Fruit fly (Drosophila melanogaster) whole organism, embryonic: Measurements from ENCODE around the gene Ets97D.
A peak's percentile ranks its signal among the peaks of the same experiment; 100 is the strongest.

Source experiments
- Bdp1 ChIP-seq: fragments of 200-800 bp; sonication (Bioruptor generic); optimal IDR thresholded peaks from 3 replicates; lab custom pipeline; 2016; ENCODE audit warnings: missing biosample characterization, missing genetic modification characterization
- CG10267 ChIP-seq: fragments of 200-800 bp; sonication (Bioruptor generic); optimal IDR thresholded peaks from 2 replicates; lab custom pipeline; 2018; ENCODE audit warnings: missing biosample characterization, mild to moderate bottlenecking, missing genetic modification characterization, moderate library complexity
- CG12299 ChIP-seq: fragments of 200-800 bp; sonication (Bioruptor generic); optimal IDR thresholded peaks from 2 replicates; lab custom pipeline; 2018; ENCODE audit warnings: missing biosample characterization, mild to moderate bottlenecking, missing genetic modification characterization
- CG13624 ChIP-seq: fragments of 200-800 bp; sonication (Bioruptor generic); optimal IDR thresholded peaks from 2 replicates; lab custom pipeline; 2016; ENCODE audit warnings: missing biosample characterization, missing genetic modification characterization
- CG14050 ChIP-seq: fragments of 200-800 bp; sonication (Bioruptor generic); IDR thresholded peaks from 3 replicates; pipeline ENCODE4 v1.3.6; 2022; ENCODE audit warnings: missing biosample characterization, missing genetic modification characterization
- CG15269 ChIP-seq: fragments of 200-800 bp; sonication (Bioruptor generic); optimal IDR thresholded peaks from 2 replicates; lab custom pipeline; 2018; ENCODE audit warnings: missing biosample characterization, mild to moderate bottlenecking, missing genetic modification characterization, moderate library complexity
- CG16863 ChIP-seq: fragments of 200-800 bp; sonication (Bioruptor generic); optimal IDR thresholded peaks from 3 replicates; lab custom pipeline; 2016; ENCODE audit warnings: missing biosample characterization, missing genetic modification characterization
- CG17829 ChIP-seq: fragments of 200-800 bp; optimal IDR thresholded peaks from 2 replicates; lab custom pipeline; 2019; ENCODE audit warnings: missing biosample characterization, mild to moderate bottlenecking, missing genetic modification characterization, moderate library complexity
- CG3838 ChIP-seq: fragments of 200-800 bp; sonication (Bioruptor generic); optimal IDR thresholded peaks from 3 replicates; lab custom pipeline; 2016; ENCODE audit warnings: missing biosample characterization, missing genetic modification characterization
- CG4820 ChIP-seq: fragments of 200-800 bp; sonication (Bioruptor generic); optimal IDR thresholded peaks from 3 replicates; lab custom pipeline; 2016; ENCODE audit warnings: missing biosample characterization, missing genetic modification characterization
- CG4854 ChIP-seq: fragments of 200-800 bp; sonication (Bioruptor generic); optimal IDR thresholded peaks from 2 replicates; lab custom pipeline; 2016; ENCODE audit warnings: missing biosample characterization, missing genetic modification characterization, inconsistent platforms
- CG6254 ChIP-seq: fragments of 200-800 bp; sonication (Bioruptor generic); optimal IDR thresholded peaks from 3 replicates; lab custom pipeline; 2017; ENCODE audit warnings: mild to moderate bottlenecking, missing biosample characterization, missing genetic modification reagents, missing genetic modification characterization
- CG6272 ChIP-seq: fragments of 200-800 bp; sonication (Bioruptor generic); IDR thresholded peaks from 2 replicates; pipeline ENCODE4 v1.3.6; 2022; ENCODE audit warnings: missing biosample characterization, missing genetic modification characterization
- CG6654 ChIP-seq: fragments of 200-800 bp; sonication (Bioruptor generic); optimal IDR thresholded peaks from 2 replicates; lab custom pipeline; 2017; ENCODE audit warnings: missing biosample characterization, mild to moderate bottlenecking, missing genetic modification characterization
- CG6791 ChIP-seq: fragments of 200-800 bp; sonication (Bioruptor generic); IDR thresholded peaks from 3 replicates; pipeline ENCODE4 v1.3.6; 2022; ENCODE audit warnings: missing biosample characterization, missing genetic modification characterization; ENCODE audit not compliant: partially characterized antibody
- CG6854 ChIP-seq: fragments of 200-800 bp; sonication (Bioruptor generic); optimal IDR thresholded peaks from 3 replicates; lab custom pipeline; 2017; ENCODE audit warnings: missing biosample characterization, mild to moderate bottlenecking, missing genetic modification characterization
- CTCF ChIP-seq: fragments of 200-800 bp; sonication (Bioruptor generic); optimal IDR thresholded peaks from 2 replicates; lab custom pipeline; 2017; ENCODE audit warnings: missing biosample characterization, mild to moderate bottlenecking, missing genetic modification characterization, moderate library complexity
- CrebB ChIP-seq: fragments of 200-800 bp; sonication (Bioruptor generic); optimal IDR thresholded peaks from 3 replicates; lab custom pipeline; 2018; ENCODE audit warnings: missing biosample characterization, mild to moderate bottlenecking, missing genetic modification characterization
- Dad ChIP-seq: fragments of 200-800 bp; sonication (Bioruptor generic); optimal IDR thresholded peaks from 3 replicates; lab custom pipeline; 2016; ENCODE audit warnings: missing biosample characterization, missing genetic modification characterization
- Doc3 ChIP-seq: fragments of 200-800 bp; sonication (Bioruptor generic); IDR thresholded peaks from 3 replicates; pipeline ENCODE4 v1.3.6; 2022; ENCODE audit warnings: missing biosample characterization, missing genetic modification characterization; ENCODE audit not compliant: partially characterized antibody
- Eip74EF ChIP-seq, 2 experiments: fragments of 200-800 bp in 1 of 2; fragments of >200 bp in 1 of 2; sonication (Bioruptor generic) in 1 of 2; optimal IDR thresholded peaks; 2 replicates each; lab custom pipeline; 2017 to 2019; ENCODE audit warnings: missing biosample characterization in 2 of 2, missing genetic modification characterization in 2 of 2, mild to moderate bottlenecking in 1 of 2, moderate library complexity in 1 of 2
- GATAe ChIP-seq: fragments of 200-800 bp; sonication (Bioruptor generic); conservative IDR thresholded peaks from 2 replicates; pipeline ENCODE4 v1.3.6; 2022; ENCODE audit warnings: missing biosample characterization, missing genetic modification characterization
- H2.0 ChIP-seq: fragments of 200-800 bp; sonication (Bioruptor generic); IDR thresholded peaks from 2 replicates; pipeline ENCODE4 v1.3.6; 2022; ENCODE audit warnings: missing biosample characterization, missing genetic modification characterization
- HLH4C ChIP-seq: fragments of 200-800 bp; sonication (Bioruptor generic); IDR thresholded peaks from 3 replicates; pipeline ENCODE4 v1.3.6; 2022; ENCODE audit warnings: missing biosample characterization, missing genetic modification characterization; ENCODE audit not compliant: partially characterized antibody
- Kr ChIP-seq: fragments of 200-800 bp; sonication (Bioruptor generic); optimal IDR thresholded peaks from 2 replicates; lab custom pipeline; 2017; ENCODE audit warnings: missing biosample characterization, mild to moderate bottlenecking, missing genetic modification characterization
- Meics ChIP-seq: fragments of 200-800 bp; sonication (Bioruptor generic); optimal IDR thresholded peaks from 2 replicates; lab custom pipeline; 2017; ENCODE audit warnings: missing biosample characterization, mild to moderate bottlenecking, missing genetic modification characterization
- Nf-YB ChIP-seq: fragments of 200-800 bp; sonication (Bioruptor generic); optimal IDR thresholded peaks from 3 replicates; lab custom pipeline; 2019; ENCODE audit warnings: missing biosample characterization, mild to moderate bottlenecking, missing genetic modification characterization, moderate library complexity
- Side ChIP-seq: fragments of 200-800 bp; sonication (Bioruptor generic); optimal IDR thresholded peaks from 2 replicates; lab custom pipeline; 2016; ENCODE audit warnings: missing biosample characterization, missing genetic modification characterization
- Tbp ChIP-seq: fragments of >200 bp; optimal IDR thresholded peaks from 2 replicates; lab custom pipeline; 2018; ENCODE audit warnings: missing biosample characterization, missing genetic modification characterization
- Trl ChIP-seq, 3 experiments: fragments of >200 bp in 2 of 3; fragments of 200-800 bp in 1 of 3; sonication (Bioruptor generic) in 1 of 3; optimal IDR thresholded peaks; 2 replicates in 1 of 3; 3 replicates in 2 of 3; lab custom pipeline; 2016 to 2017; ENCODE audit warnings: missing biosample characterization in 1 of 3, missing genetic modification characterization in 1 of 3
- ab ChIP-seq: fragments of 200-800 bp; sonication (Bioruptor generic); optimal IDR thresholded peaks from 2 replicates; lab custom pipeline; 2016; ENCODE audit warnings: missing biosample characterization, missing genetic modification characterization
- ap ChIP-seq: fragments of 200-800 bp; sonication (Bioruptor generic); IDR thresholded peaks from 2 replicates; pipeline ENCODE4 v1.3.6; 2022; ENCODE audit warnings: missing biosample characterization, missing genetic modification characterization
- bowl ChIP-seq: fragments of 200-800 bp; sonication (Bioruptor generic); IDR thresholded peaks from 2 replicates; pipeline ENCODE4 v1.3.6; 2022; ENCODE audit warnings: missing biosample characterization, missing genetic modification characterization
- cg ChIP-seq: fragments of 200-800 bp; sonication (Bioruptor generic); optimal IDR thresholded peaks from 3 replicates; lab custom pipeline; 2019; ENCODE audit warnings: missing biosample characterization, mild to moderate bottlenecking, missing genetic modification characterization, moderate library complexity
- crp ChIP-seq, 2 experiments: fragments of 200-800 bp; sonication (Bioruptor generic); optimal IDR thresholded peaks; 2 replicates in 1 of 2; 3 replicates in 1 of 2; lab custom pipeline; 2017; ENCODE audit warnings: missing biosample characterization in 2 of 2, missing genetic modification characterization in 2 of 2, mild to moderate bottlenecking in 1 of 2, moderate library complexity in 1 of 2
- dysf ChIP-seq: fragments of 200-800 bp; sonication (Bioruptor generic); IDR thresholded peaks from 3 replicates; pipeline ENCODE4 v1.3.6; 2022; ENCODE audit warnings: missing biosample characterization, missing genetic modification characterization
- ewg ChIP-seq: fragments of 200-800 bp; sonication (Bioruptor generic); optimal IDR thresholded peaks from 3 replicates; lab custom pipeline; 2017; ENCODE audit warnings: mild to moderate bottlenecking, missing biosample characterization, missing genetic modification reagents, missing genetic modification characterization
- jumu ChIP-seq: fragments of 200-800 bp; sonication (Bioruptor generic); optimal IDR thresholded peaks from 3 replicates; lab custom pipeline; 2016; ENCODE audit warnings: missing biosample characterization, missing genetic modification characterization
- lab ChIP-seq: fragments of 200-800 bp; sonication (Bioruptor generic); optimal IDR thresholded peaks from 3 replicates; lab custom pipeline; 2017; ENCODE audit warnings: missing biosample characterization, missing genetic modification characterization, mild to moderate bottlenecking, moderate library complexity, missing genetic modification reagents
- nom ChIP-seq: fragments of 200-800 bp; sonication (Bioruptor generic); optimal IDR thresholded peaks from 2 replicates; lab custom pipeline; 2017; ENCODE audit warnings: missing biosample characterization, missing genetic modification characterization, mild to moderate bottlenecking, moderate library complexity, missing genetic modification reagents
- oc ChIP-seq: fragments of 200-800 bp; sonication (Bioruptor generic); optimal IDR thresholded peaks from 2 replicates; lab custom pipeline; 2018; ENCODE audit warnings: missing biosample characterization, mild to moderate bottlenecking, missing genetic modification characterization, moderate library complexity
- odd ChIP-seq: fragments of 200-800 bp; sonication (Bioruptor generic); optimal IDR thresholded peaks from 2 replicates; lab custom pipeline; 2017; ENCODE audit warnings: missing biosample characterization, mild to moderate bottlenecking, missing genetic modification characterization
- onecut ChIP-seq: fragments of 200-800 bp; sonication (Bioruptor generic); IDR thresholded peaks from 2 replicates; pipeline ENCODE4 v1.3.6; 2022; ENCODE audit warnings: missing biosample characterization, missing genetic modification characterization
- p53 ChIP-seq: fragments of 200-800 bp; sonication (Bioruptor generic); optimal IDR thresholded peaks from 2 replicates; lab custom pipeline; 2016; ENCODE audit warnings: missing biosample characterization, missing genetic modification characterization
- prd ChIP-seq, 3 experiments: fragments of >200 bp in 2 of 3; fragments of 200-800 bp in 1 of 3; sonication (Bioruptor generic) in 1 of 3; optimal IDR thresholded peaks in 2 of 3; IDR thresholded peaks in 1 of 3; 2 replicates in 2 of 3; 3 replicates in 1 of 3; pipeline versions ENCODE4 v1.3.6 to Lab custom; 2017 to 2022; ENCODE audit warnings: missing biosample characterization in 1 of 3, missing genetic modification characterization in 1 of 3
- pzg ChIP-seq: fragments of 200-800 bp; sonication (Bioruptor generic); optimal IDR thresholded peaks from 3 replicates; lab custom pipeline; 2018; ENCODE audit warnings: missing biosample characterization, mild to moderate bottlenecking, missing genetic modification characterization, moderate library complexity
- sob ChIP-seq: fragments of 200-800 bp; sonication (Bioruptor generic); IDR thresholded peaks from 2 replicates; pipeline ENCODE4 v1.3.6; 2022; ENCODE audit warnings: missing biosample characterization, missing genetic modification characterization
- ssp ChIP-seq: fragments of 200-800 bp; sonication (Bioruptor generic); IDR thresholded peaks from 2 replicates; pipeline ENCODE4 v1.3.6; 2022; ENCODE audit warnings: missing biosample characterization, missing genetic modification characterization
- tx ChIP-seq: fragments of 200-800 bp; sonication (Bioruptor generic); optimal IDR thresholded peaks from 2 replicates; lab custom pipeline; 2016; ENCODE audit warnings: missing biosample characterization, missing genetic modification characterization
- unc-4 ChIP-seq: fragments of 200-800 bp; sonication (Bioruptor generic); IDR thresholded peaks from 2 replicates; pipeline ENCODE4 v1.3.6; 2022; ENCODE audit warnings: missing biosample characterization, missing genetic modification characterization; ENCODE audit not compliant: partially characterized antibody

The Ets97D gene

DNA sequence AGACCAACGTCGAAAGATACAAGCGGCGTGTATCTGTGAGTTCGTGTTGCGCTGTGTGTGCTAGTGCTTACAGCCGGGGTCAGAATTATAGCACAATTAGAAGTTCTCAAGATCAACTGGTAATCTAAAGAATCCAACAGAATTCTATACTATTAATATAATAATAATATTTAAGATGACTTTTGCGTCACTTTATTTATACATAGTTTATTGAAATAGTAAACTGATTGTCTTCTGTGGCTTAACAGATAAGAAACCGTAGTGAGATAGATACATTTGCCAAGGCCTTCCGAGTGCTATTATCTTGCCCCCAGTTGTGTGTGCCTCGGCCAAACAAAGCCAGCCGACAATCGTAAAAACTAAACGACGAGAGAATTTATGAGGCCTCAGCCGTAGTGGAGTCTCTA, 26.4 kb downstream of the Ets97D start (continued):
- TF ChIP-seq CG16863 (no peak), sob (GFP tag; lab: Robert Waterston, UW) (peak; percentile 42), CrebB (peak; percentile 23), Eip74EF (GFP tag; optimal IDR thresholded peaks at IDR 0.05; lab: Kevin White, UChicago) (peak in 1 of 2 experiments; percentile 63), nom (GFP tag; lab: Kevin White, UChicago) (peak; percentile 72), tx (GFP tag; lab: Kevin White, UChicago) (no peak), CG6654 (GFP tag; lab: Kevin White, UChicago) (peak; percentile 4), CG10267 (tag; lab: Kevin White, UChicago) (peak; percentile 80), GATAe (GFP tag; lab: Robert Waterston, UW) (no peak), unc-4 (GFP tag; lab: Robert Waterston, UW) (no peak), CG4854 (GFP tag; lab: Kevin White, UChicago) (no peak), ssp (no peak), bowl (no peak), Kr (peak; percentile 79), CG6254 (GFP tag; lab: Kevin White, UChicago) (peak; percentile 77), CG12299 (tag; lab: Kevin White, UChicago) (peak; percentile 30), CG13624 (GFP tag; lab: Kevin White, UChicago) (no peak), Nf-YB (GFP tag; lab: Kevin White, UChicago) (peak; percentile 70), Meics (peak; percentile 50), CG17829 (tag; lab: Kevin White, UChicago) (peak; percentile 87), CG6272 (GFP tag; lab: Robert Waterston, UW) (no peak), CG6854 (peak; percentile 23), HLH4C (GFP tag; lab: Robert Waterston, UW) (no peak), ewg (GFP tag; lab: Kevin White, UChicago) (peak; percentile 47), ab (GFP tag; lab: Kevin White, UChicago) (no peak), Tbp (GFP tag; lab: Kevin White, UChicago) (no peak), CG6791 (GFP tag; lab: Robert Waterston, UW) (no peak), Trl (optimal IDR thresholded peaks at IDR 0.05; lab: Kevin White, UChicago) (no peak), Trl (GFP tag; optimal IDR thresholded peaks at IDR 0.05; lab: Kevin White, UChicago) (no peak), onecut (GFP tag; lab: Robert Waterston, UW) (peak; percentile 57), lab (peak; percentile 69), odd (peak; percentile 41), dysf (GFP tag; lab: Robert Waterston, UW) (peak; percentile 75), Bdp1 (GFP tag; lab: Kevin White, UChicago) (no peak), CTCF (peak; percentile 21), CG14050 (no peak), p53 (GFP tag; lab: Kevin White, UChicago) (no peak), CG15269 (peak; percentile 74), cg (GFP tag; lab: Kevin White, UChicago) (peak; percentile 26), Doc3 (GFP tag; lab: Robert Waterston, UW) (no peak), CG3838 (GFP tag; lab: Kevin White, UChicago) (no peak), prd (optimal IDR thresholded peaks at IDR 0.05; lab: Kevin White, UChicago) (no peak), prd (GFP tag; IDR thresholded peaks at IDR 0.05; lab: Robert Waterston, UW) (peak; percentile 83), Dad (no peak), pzg (GFP tag; lab: Kevin White, UChicago) (no peak), jumu (GFP tag; lab: Kevin White, UChicago) (no peak), Side (GFP tag; lab: Kevin White, UChicago) (no peak), ap (no peak; the same call in 1 of the 2 replicates), oc (tag; lab: Kevin White, UChicago) (peak; percentile 55), H2.0 (GFP tag; lab: Robert Waterston, UW) (peak; percentile 47; the same call in 1 of the 2 replicates), CG4820 (GFP tag; lab: Kevin White, UChicago) (peak; percentile 25), crp (GFP tag; optimal IDR thresholded peaks at IDR 0.05; lab: Kevin White, UChicago) (peak in 1 of 2 experiments; percentile 28)
